Worm (Caenorhabditis elegans) whole organism, mixed stage, embryonic: ENCODE measurements around the gene Y41E3.6.
A peak's percentile ranks its signal among the peaks of the same experiment; 100 is the strongest.
"Not testable (repeated sequence)": the region's sequence is repeated elsewhere in the genome, so short reads cannot be mapped to it uniquely, and the experiment has no call there.

Experiments used
- M03D4.4 ChIP-seq: sonication (generic microtip); optimal IDR thresholded peaks from 2 replicates; lab custom pipeline; 2017; ENCODE audit warnings: mild to moderate bottlenecking, missing genetic modification characterization, missing compliant biosample characterization
- bed-3 ChIP-seq: fragments of 200-800 bp; sonication (Bioruptor generic); optimal IDR thresholded peaks from 3 replicates; lab custom pipeline; 2018; ENCODE audit warnings: mild to moderate bottlenecking, missing genetic modification characterization, moderate library complexity, missing compliant biosample characterization
- blmp-1 ChIP-seq: fragments of 150-350 bp; optimal IDR thresholded peaks from 2 replicates; lab custom pipeline; 2014; ENCODE audit warnings: missing biosample characterization, missing genetic modification characterization
- ceh-39 ChIP-seq: fragments of 150-350 bp; optimal IDR thresholded peaks from 2 replicates; lab custom pipeline; 2014; ENCODE audit warnings: missing biosample characterization, missing genetic modification characterization
- ceh-43 ChIP-seq: fragments of 200-800 bp; sonication (Bioruptor generic); optimal IDR thresholded peaks from 2 replicates; lab custom pipeline; 2018; ENCODE audit warnings: mild to moderate bottlenecking, missing genetic modification characterization, moderate library complexity, missing compliant biosample characterization
- ceh-83 ChIP-seq: fragments of 200-800 bp; sonication (Bioruptor generic); optimal IDR thresholded peaks from 2 replicates; lab custom pipeline; 2018; ENCODE audit warnings: mild to moderate bottlenecking, missing genetic modification characterization, missing compliant biosample characterization
- ces-1 ChIP-seq: fragments of 150-350 bp; optimal IDR thresholded peaks from 2 replicates; lab custom pipeline; 2014; ENCODE audit warnings: missing biosample characterization, missing genetic modification reagents, missing genetic modification characterization
- cnd-1 ChIP-seq: fragments of 200-800 bp; sonication (Bioruptor generic); optimal IDR thresholded peaks from 2 replicates; lab custom pipeline; 2018; ENCODE audit warnings: mild to moderate bottlenecking, missing genetic modification characterization, missing compliant biosample characterization
- drap-1 ChIP-seq: fragments of 200-800 bp; sonication (Bioruptor generic); optimal IDR thresholded peaks from 3 replicates; lab custom pipeline; 2018; ENCODE audit warnings: mild to moderate bottlenecking, missing genetic modification characterization, missing compliant biosample characterization
- elt-1 ChIP-seq: sonication (generic microtip); optimal IDR thresholded peaks from 2 replicates; lab custom pipeline; 2017; ENCODE audit warnings: missing genetic modification characterization, mild to moderate bottlenecking, missing compliant biosample characterization, antibody characterized with exemption, moderate library complexity, borderline replicate concordance; ENCODE audit not compliant: insufficient read depth
- elt-3 ChIP-seq: fragments of 150-350 bp; optimal IDR thresholded peaks from 2 replicates; lab custom pipeline; 2014; ENCODE audit warnings: missing biosample characterization, missing genetic modification characterization
- flh-1 ChIP-seq: fragments of 200-800 bp; sonication (Bioruptor generic); optimal IDR thresholded peaks from 2 replicates; lab custom pipeline; 2018; ENCODE audit warnings: mild to moderate bottlenecking, missing genetic modification characterization, moderate library complexity, missing compliant biosample characterization
- ham-2 ChIP-seq: fragments of 200-800 bp; sonication (Bioruptor generic); optimal IDR thresholded peaks from 2 replicates; lab custom pipeline; 2018; ENCODE audit warnings: mild to moderate bottlenecking, missing genetic modification characterization, missing compliant biosample characterization
- hlh-1 ChIP-seq: fragments of 150-350 bp; optimal IDR thresholded peaks from 2 replicates; lab custom pipeline; 2014; ENCODE audit warnings: missing biosample characterization, missing genetic modification reagents, missing genetic modification characterization
- lin-13 ChIP-seq: fragments of 150-350 bp; optimal IDR thresholded peaks from 2 replicates; lab custom pipeline; 2014; ENCODE audit warnings: missing biosample characterization, missing genetic modification characterization
- lin-32 ChIP-seq: fragments of 200-800 bp; sonication (Bioruptor generic); optimal IDR thresholded peaks from 2 replicates; lab custom pipeline; 2018; ENCODE audit warnings: mild to moderate bottlenecking, missing genetic modification characterization, missing compliant biosample characterization
- lsy-2 ChIP-seq: fragments of 150-350 bp; optimal IDR thresholded peaks from 2 replicates; lab custom pipeline; 2014; ENCODE audit warnings: missing biosample characterization, missing genetic modification characterization
- mab-5 ChIP-seq: fragments of 150-350 bp; optimal IDR thresholded peaks from 2 replicates; lab custom pipeline; 2014; ENCODE audit warnings: missing biosample characterization, missing genetic modification characterization
- mep-1 ChIP-seq: fragments of 150-350 bp; optimal IDR thresholded peaks from 2 replicates; lab custom pipeline; 2017; ENCODE audit warnings: missing biosample characterization, missing genetic modification reagents, missing genetic modification characterization, inconsistent platforms
- mls-2 ChIP-seq: sonication (generic microtip); optimal IDR thresholded peaks from 2 replicates; lab custom pipeline; 2016; ENCODE audit warnings: mild to moderate bottlenecking, missing genetic modification characterization, moderate library complexity, missing compliant biosample characterization
- nhr-12 ChIP-seq: fragments of 150-350 bp; optimal IDR thresholded peaks from 2 replicates; lab custom pipeline; 2014; ENCODE audit warnings: missing biosample characterization, missing genetic modification characterization
- nhr-2 ChIP-seq: fragments of 150-350 bp; optimal IDR thresholded peaks from 2 replicates; lab custom pipeline; 2014; ENCODE audit warnings: missing biosample characterization, missing genetic modification characterization
- nhr-237 ChIP-seq: fragments of 150-350 bp; optimal IDR thresholded peaks from 2 replicates; lab custom pipeline; 2014; ENCODE audit warnings: missing biosample characterization, missing genetic modification characterization
- nhr-28 ChIP-seq: fragments of 150-350 bp; optimal IDR thresholded peaks from 2 replicates; lab custom pipeline; 2014; ENCODE audit warnings: missing biosample characterization, missing genetic modification characterization
- nhr-76 ChIP-seq: sonication (generic microtip); optimal IDR thresholded peaks from 2 replicates; lab custom pipeline; 2017; ENCODE audit warnings: missing biosample characterization, missing genetic modification characterization
- pha-4 ChIP-seq: fragments of 150-350 bp; optimal IDR thresholded peaks from 2 replicates; lab custom pipeline; 2018; ENCODE audit warnings: missing biosample characterization, missing genetic modification reagents, missing genetic modification characterization
- sem-2 ChIP-seq: fragments of 200-800 bp; sonication (Bioruptor generic); optimal IDR thresholded peaks from 2 replicates; lab custom pipeline; 2018; ENCODE audit warnings: mild to moderate bottlenecking, missing genetic modification characterization, missing compliant biosample characterization
- snpc-4 ChIP-seq: fragments of 150-350 bp; optimal IDR thresholded peaks from 2 replicates; lab custom pipeline; 2014; ENCODE audit warnings: missing biosample characterization, missing genetic modification characterization
- sptf-1 ChIP-seq: sonication (generic microtip); optimal IDR thresholded peaks from 2 replicates; lab custom pipeline; 2017; ENCODE audit warnings: mild to moderate bottlenecking, missing genetic modification characterization, moderate library complexity, missing compliant biosample characterization
- tbx-8 ChIP-seq: fragments of 200-800 bp; sonication (Bioruptor generic); optimal IDR thresholded peaks from 2 replicates; lab custom pipeline; 2018; ENCODE audit warnings: mild to moderate bottlenecking, missing genetic modification characterization, moderate library complexity, missing compliant biosample characterization
- unc-120 ChIP-seq: sonication (generic microtip); optimal IDR thresholded peaks from 2 replicates; lab custom pipeline; 2017; ENCODE audit warnings: missing genetic modification characterization, missing compliant biosample characterization; ENCODE audit not compliant: poor library complexity, severe bottlenecking
- unc-39 ChIP-seq: fragments of 150-350 bp; optimal IDR thresholded peaks from 2 replicates; lab custom pipeline; 2014; ENCODE audit warnings: missing biosample characterization, missing genetic modification characterization
- unc-62 ChIP-seq: fragments of 150-350 bp; optimal IDR thresholded peaks from 2 replicates; lab custom pipeline; 2014; ENCODE audit warnings: missing biosample characterization, missing genetic modification reagents, missing genetic modification characterization
- zip-8 ChIP-seq: fragments of 150-350 bp; optimal IDR thresholded peaks from 2 replicates; lab custom pipeline; 2014; ENCODE audit warnings: missing biosample characterization, missing genetic modification characterization
- ztf-11 ChIP-seq: fragments of 150-350 bp; optimal IDR thresholded peaks from 2 replicates; lab custom pipeline; 2014; ENCODE audit warnings: missing biosample characterization, missing genetic modification characterization

Y41E3.6 gene

DNA sequence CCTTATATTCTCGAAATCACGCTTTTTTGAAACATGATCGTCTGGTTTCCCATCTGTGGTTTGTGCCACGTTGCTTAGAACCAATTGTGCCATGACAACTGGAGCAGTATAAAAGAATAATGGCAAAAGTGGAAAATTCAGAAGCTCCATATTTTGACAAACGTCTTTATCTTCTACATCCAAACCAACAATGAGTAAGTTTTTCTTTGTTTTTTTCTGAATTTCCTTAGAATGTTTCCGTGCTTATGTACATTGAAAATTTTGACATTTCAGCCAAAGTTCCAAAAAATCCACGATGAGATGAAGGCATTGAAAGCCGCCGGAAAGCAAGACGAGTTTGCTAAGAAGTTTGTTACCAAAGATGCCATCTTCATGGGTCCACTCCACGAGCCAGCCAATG lies at the start of gene Y41E3.6:
Gene Y41E3.6 (plus strand): TSS at position 301 of the 400 bp plus-strand sequence.
- TF ChIP-seq lin-13 (tag; lab: Kevin White, UChicago); ztf-11; nhr-28: not testable (repeated sequence)

DNA sequence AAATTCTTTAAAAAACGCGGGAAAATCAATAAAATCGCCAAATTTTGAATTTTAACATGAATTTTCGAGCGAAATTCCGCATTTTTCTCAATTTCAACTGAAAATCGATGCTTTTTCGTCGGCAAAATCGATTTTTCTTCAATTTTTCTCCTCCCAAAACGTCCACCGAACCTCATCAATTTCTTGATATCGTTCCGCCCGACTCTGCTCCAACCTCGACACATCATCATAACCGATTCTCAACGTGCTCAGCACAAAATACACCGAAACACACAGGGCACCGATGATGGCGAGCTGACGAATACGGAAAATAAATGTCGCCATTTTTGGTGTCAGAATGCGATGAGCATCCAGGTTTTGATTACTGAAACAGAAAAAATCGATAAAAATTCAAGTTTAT lies 48.0 kb upstream of the Y41E3.6 start, which contains the start of gene Y41E3.1:
Gene Y41E3.1 (minus strand): TSS at position 324 of the 400 bp plus-strand sequence.
- TF ChIP-seq unc-120 (tag; lab: Kevin White, UChicago): no peak

DNA sequence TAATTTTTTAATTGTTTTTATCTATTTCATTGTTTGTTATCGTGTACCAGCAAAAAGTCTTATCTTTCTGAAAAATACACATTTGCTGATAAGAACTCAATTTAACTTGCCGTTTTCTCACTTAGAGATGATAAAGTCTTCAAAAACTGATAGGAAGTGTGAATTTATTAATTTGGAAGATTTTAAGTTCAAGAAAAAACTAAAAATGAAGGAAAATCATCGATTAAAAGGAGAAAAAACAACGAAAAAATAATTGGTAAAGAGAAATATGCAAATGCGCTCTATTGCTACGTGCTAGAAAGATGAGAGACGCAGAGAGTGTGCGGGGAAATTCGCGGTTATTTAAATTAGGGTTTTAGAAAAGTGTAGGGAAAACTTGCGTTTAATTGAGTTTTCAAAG lies 47.2 kb upstream of the Y41E3.6 start:
- TF ChIP-seq nhr-237 (tag; lab: Kevin White, UChicago): peak; percentile 92
- TF ChIP-seq cnd-1 (tag; lab: Kevin White, UChicago): no peak
- TF ChIP-seq zip-8: no peak
- no peak for TF ChIP-seq ceh-83
- TF ChIP-seq unc-120 (tag; lab: Kevin White, UChicago): no peak
- no peak for TF ChIP-seq ztf-11
- TF ChIP-seq drap-1: no peak
- no peak for TF ChIP-seq nhr-76 (tag; lab: Kevin White, UChicago)
- TF ChIP-seq ces-1 (GFP tag; lab: Kevin White, UChicago): peak; percentile 78
- no peak for TF ChIP-seq bed-3 (GFP tag; lab: Kevin White, UChicago)
- TF ChIP-seq elt-1 (tag; lab: Kevin White, UChicago): no peak
- TF ChIP-seq pha-4 (tag; lab: Kevin White, UChicago): peak; percentile 56
- TF ChIP-seq flh-1 (GFP tag; lab: Kevin White, UChicago): no peak
- TF ChIP-seq mep-1 (tag; lab: Kevin White, UChicago): peak; percentile 79
- peak; percentile 25 for TF ChIP-seq ceh-43 (GFP tag; lab: Kevin White, UChicago)
- TF ChIP-seq nhr-12 (tag; lab: Kevin White, UChicago): no peak
- no peak for TF ChIP-seq unc-39
- no peak for TF ChIP-seq M03D4.4 (tag; lab: Kevin White, UChicago)
- TF ChIP-seq unc-62 (GFP tag; lab: Kevin White, UChicago): peak; percentile 21
- TF ChIP-seq nhr-28: no peak
- TF ChIP-seq lin-13 (tag; lab: Kevin White, UChicago): peak; percentile 39
- peak; percentile 13 for TF ChIP-seq blmp-1 (tag; lab: Kevin White, UChicago)
- peak; percentile 59 for TF ChIP-seq nhr-2 (tag; lab: Kevin White, UChicago)
- TF ChIP-seq ham-2 (GFP tag; lab: Kevin White, UChicago): no peak
- TF ChIP-seq lin-32: no peak
- no peak for TF ChIP-seq tbx-8 (GFP tag; lab: Kevin White, UChicago)
- TF ChIP-seq mls-2 (tag; lab: Kevin White, UChicago): no peak
- peak; percentile 81 for TF ChIP-seq lsy-2 (tag; lab: Kevin White, UChicago)
- TF ChIP-seq snpc-4 (tag; lab: Kevin White, UChicago): no peak
- TF ChIP-seq sptf-1 (tag; lab: Kevin White, UChicago): no peak
- no peak for TF ChIP-seq sem-2 (GFP tag; lab: Kevin White, UChicago)
- TF ChIP-seq hlh-1 (tag; lab: Kevin White, UChicago): peak; percentile 51
- TF ChIP-seq elt-3: no peak
- TF ChIP-seq ceh-39: peak; percentile 71
- TF ChIP-seq mab-5 (tag; lab: Kevin White, UChicago): no peak
- TF ChIP-seq, all 35 proteins: peak for 12

ce11 chrIV:14960061-14960460 lies 46.5 kb upstream of the Y41E3.6 start:
- peak; percentile 94 for TF ChIP-seq ces-1 (GFP tag; lab: Kevin White, UChicago)
- TF ChIP-seq cnd-1 (tag; lab: Kevin White, UChicago): no peak
